Worm (Caenorhabditis elegans) whole organism, early embryonic: Measurements from ENCODE around the gene srxa-10.
A peak's percentile ranks its signal among the peaks of the same experiment; 100 is the strongest.

Experiments used
- B0310.2 ChIP-seq: sonication (generic microtip); optimal IDR thresholded peaks from 2 replicates; lab custom pipeline; 2016; ENCODE audit warnings: mild to moderate bottlenecking, missing genetic modification characterization, missing compliant biosample characterization
- F13C5.2 ChIP-seq: sonication (generic microtip); optimal IDR thresholded peaks from 2 replicates; lab custom pipeline; 2017; ENCODE audit warnings: mild to moderate bottlenecking, missing genetic modification characterization, inconsistent platforms, missing compliant biosample characterization
- aly-1 ChIP-seq: sonication (generic microtip); optimal IDR thresholded peaks from 2 replicates; lab custom pipeline; 2016; ENCODE audit warnings: missing genetic modification characterization, missing compliant biosample characterization
- ama-1 ChIP-seq: fragments of 150-350 bp; optimal IDR thresholded peaks from 2 replicates; lab custom pipeline; 2014
- ceh-13 ChIP-seq: fragments of 200-800 bp; sonication (Bioruptor generic); optimal IDR thresholded peaks from 2 replicates; lab custom pipeline; 2018; ENCODE audit warnings: mild to moderate bottlenecking, missing genetic modification characterization, missing compliant biosample characterization
- ceh-36 ChIP-seq: sonication (generic microtip); optimal IDR thresholded peaks from 2 replicates; lab custom pipeline; 2016; ENCODE audit warnings: missing genetic modification characterization, inconsistent platforms, missing compliant biosample characterization
- ets-7 ChIP-seq: sonication (generic microtip); optimal IDR thresholded peaks from 2 replicates; lab custom pipeline; 2016; ENCODE audit warnings: missing genotype, missing genetic modification characterization, missing compliant biosample characterization
- flt-1 ChIP-seq: fragments of 200-800 bp; sonication (Bioruptor generic); IDR thresholded peaks from 2 replicates; pipeline ENCODE4 v1.3.6; 2022; ENCODE audit warnings: missing genetic modification characterization, missing compliant biosample characterization
- hmbx-1 ChIP-seq: sonication (generic microtip); optimal IDR thresholded peaks from 2 replicates; lab custom pipeline; 2016; ENCODE audit warnings: mild to moderate bottlenecking, missing genetic modification characterization, missing compliant biosample characterization
- hmg-4 ChIP-seq: fragments of 200-800 bp; sonication (Bioruptor generic); optimal IDR thresholded peaks from 2 replicates; lab custom pipeline; 2018; ENCODE audit warnings: mild to moderate bottlenecking, missing genetic modification characterization, missing compliant biosample characterization
- hnd-1 ChIP-seq: sonication (generic microtip); optimal IDR thresholded peaks from 2 replicates; lab custom pipeline; 2016; ENCODE audit warnings: missing genetic modification characterization, missing compliant biosample characterization
- pes-1 ChIP-seq: fragments of 200-800 bp; sonication (Bioruptor generic); IDR thresholded peaks from 2 replicates; pipeline ENCODE4 v1.3.6; 2022; ENCODE audit warnings: missing genetic modification reagents, missing genetic modification characterization, missing compliant biosample characterization
- scrt-1 ChIP-seq: fragments of 200-800 bp; sonication (Bioruptor generic); IDR thresholded peaks from 2 replicates; pipeline ENCODE4 v1.3.6; 2022; ENCODE audit warnings: missing genetic modification characterization, missing compliant biosample characterization
- sea-1 ChIP-seq: fragments of 200-800 bp; sonication (Bioruptor generic); conservative IDR thresholded peaks from 2 replicates; pipeline ENCODE4 v1.3.6; 2022; ENCODE audit warnings: missing genetic modification characterization, missing compliant biosample characterization
- tbx-11 ChIP-seq: fragments of 200-800 bp; sonication (Bioruptor generic); IDR thresholded peaks from 2 replicates; pipeline ENCODE4 v1.3.6; 2022; ENCODE audit warnings: missing genetic modification characterization, missing compliant biosample characterization
- tbx-37 ChIP-seq: fragments of 200-800 bp; sonication (Bioruptor generic); conservative IDR thresholded peaks from 2 replicates; pipeline ENCODE4 v1.3.6; 2022; ENCODE audit warnings: missing genetic modification reagents, missing genetic modification characterization, missing compliant biosample characterization
- tra-4 ChIP-seq: sonication (generic microtip); optimal IDR thresholded peaks from 2 replicates; lab custom pipeline; 2017; ENCODE audit warnings: missing genetic modification characterization, missing compliant biosample characterization

srxa-10 gene

ce11 chrIII:9782483-9783081 is 13.8 kb downstream of the srxa-10 start, which contains the start of gene R10E11.6:
Gene R10E11.6 (plus strand): TSS chrIII:9783006.
- no peak for TF ChIP-seq tra-4 (tag; lab: Kevin White, UChicago)
- TF ChIP-seq B0310.2 (tag; lab: Kevin White, UChicago), result no peak
- no peak for TF ChIP-seq F13C5.2
- TF ChIP-seq hmg-4 (GFP tag; lab: Kevin White, UChicago), result no peak
- no peak for TF ChIP-seq ceh-13 (GFP tag; lab: Kevin White, UChicago)
- no peak for TF ChIP-seq hnd-1
- no peak for TF ChIP-seq aly-1 (tag; lab: Kevin White, UChicago)
- no peak for TF ChIP-seq tbx-37 (GFP tag; lab: Robert Waterston, UW)
- TF ChIP-seq ceh-36, result no peak
- no peak for TF ChIP-seq flt-1 (GFP tag; lab: Robert Waterston, UW)

- TF ChIP-seq ama-1 (lab: Kevin White, UChicago) (peak; percentile 27), hmg-4 (GFP tag; lab: Kevin White, UChicago) (no peak)
Measured at ce11 chrIII:9782011-9782436, 14.3 kb downstream of the srxa-10 start, which contains the start of gene vha-2. Gene vha-2 (plus strand): TSS chrIII:9782164.

- TF ChIP-seq ama-1 (lab: Kevin White, UChicago), result no peak
- no peak for TF ChIP-seq tbx-37 (GFP tag; lab: Robert Waterston, UW)
- 0 out of 2 replicates have a peak, but pooled peaks have one; percentile 58 for TF ChIP-seq sea-1 (GFP tag; lab: Robert Waterston, UW)
- no peak for TF ChIP-seq scrt-1 (GFP tag; lab: Robert Waterston, UW)
- TF ChIP-seq B0310.2 (tag; lab: Kevin White, UChicago), result no peak
- no peak for TF ChIP-seq hmbx-1 (tag; lab: Kevin White, UChicago)
- no peak for TF ChIP-seq ceh-13 (GFP tag; lab: Kevin White, UChicago)
- TF ChIP-seq pes-1 (GFP tag; lab: Robert Waterston, UW), result 0 out of 2 replicates have a peak, but pooled peaks have one; percentile 31
- peak; percentile 54 for TF ChIP-seq F13C5.2
- no peak for TF ChIP-seq ets-7 (tag; lab: Kevin White, UChicago)
Measured at ce11 chrIII:9780665-9781304, 15.6 kb downstream of the srxa-10 start, which contains the start of gene vha-1. Gene vha-1 (plus strand): TSS chrIII:9781254.

ce11 chrIII:9780254-9780653 is 16.1 kb downstream of the srxa-10 start, which contains the start of gene sqv-3:
Gene sqv-3 (minus strand): TSS chrIII:9780354.
- TF ChIP-seq flt-1 (GFP tag; lab: Robert Waterston, UW), result no peak
- no peak for TF ChIP-seq hmbx-1 (tag; lab: Kevin White, UChicago)
- no peak for TF ChIP-seq tbx-37 (GFP tag; lab: Robert Waterston, UW)
- TF ChIP-seq scrt-1 (GFP tag; lab: Robert Waterston, UW), result no peak
- TF ChIP-seq hmg-4 (GFP tag; lab: Kevin White, UChicago), result no peak
- TF ChIP-seq sea-1 (GFP tag; lab: Robert Waterston, UW), result no peak
- TF ChIP-seq tra-4 (tag; lab: Kevin White, UChicago), result no peak
- TF ChIP-seq hnd-1, result no peak
- no peak for TF ChIP-seq aly-1 (tag; lab: Kevin White, UChicago)
- no peak for TF ChIP-seq B0310.2 (tag; lab: Kevin White, UChicago)
- no peak for TF ChIP-seq ets-7 (tag; lab: Kevin White, UChicago)
- no peak for TF ChIP-seq ceh-13 (GFP tag; lab: Kevin White, UChicago)

- TF ChIP-seq hmbx-1 (tag; lab: Kevin White, UChicago) (no peak), scrt-1 (GFP tag; lab: Robert Waterston, UW) (no peak), tbx-37 (GFP tag; lab: Robert Waterston, UW) (no peak), F13C5.2 (no peak), ama-1 (lab: Kevin White, UChicago) (no peak), ets-7 (tag; lab: Kevin White, UChicago) (no peak), flt-1 (GFP tag; lab: Robert Waterston, UW) (no peak), hmg-4 (GFP tag; lab: Kevin White, UChicago) (no peak), ceh-36 (no peak), ceh-13 (GFP tag; lab: Kevin White, UChicago) (no peak), sea-1 (GFP tag; lab: Robert Waterston, UW) (no peak), tbx-11 (GFP tag; lab: Robert Waterston, UW) (no peak)
Measured at ce11 chrIII:9779080-9779479, 17.3 kb downstream of the srxa-10 start.

- TF ChIP-seq F13C5.2 (no peak), ceh-13 (GFP tag; lab: Kevin White, UChicago) (no peak), B0310.2 (tag; lab: Kevin White, UChicago) (no peak), tbx-37 (GFP tag; lab: Robert Waterston, UW) (no peak), hnd-1 (no peak), pes-1 (GFP tag; lab: Robert Waterston, UW) (no peak), ceh-36 (no peak), flt-1 (GFP tag; lab: Robert Waterston, UW) (no peak), hmg-4 (GFP tag; lab: Kevin White, UChicago) (no peak), hmbx-1 (tag; lab: Kevin White, UChicago) (no peak), ets-7 (tag; lab: Kevin White, UChicago) (no peak)
Measured at ce11 chrIII:9776323-9776722, 20.0 kb downstream of the srxa-10 start, which contains the start of gene usp-46. Gene usp-46 (plus strand): TSS chrIII:9776623.

- TF ChIP-seq hnd-1 (no peak), ama-1 (lab: Kevin White, UChicago) (no peak), sea-1 (GFP tag; lab: Robert Waterston, UW) (no peak), flt-1 (GFP tag; lab: Robert Waterston, UW) (no peak), hmg-4 (GFP tag; lab: Kevin White, UChicago) (no peak), hmbx-1 (tag; lab: Kevin White, UChicago) (no peak), F13C5.2 (no peak), tbx-11 (GFP tag; lab: Robert Waterston, UW) (no peak), ceh-13 (GFP tag; lab: Kevin White, UChicago) (no peak), scrt-1 (GFP tag; lab: Robert Waterston, UW) (no peak), ceh-36 (no peak), tbx-37 (GFP tag; lab: Robert Waterston, UW) (no peak), B0310.2 (tag; lab: Kevin White, UChicago) (no peak), ets-7 (tag; lab: Kevin White, UChicago) (no peak)
Measured at ce11 chrIII:9775916-9776315, 20.4 kb downstream of the srxa-10 start.
